Worm (Caenorhabditis elegans): ENCODE data around the gene ehs-1.

ehs-1 gene

DNA sequence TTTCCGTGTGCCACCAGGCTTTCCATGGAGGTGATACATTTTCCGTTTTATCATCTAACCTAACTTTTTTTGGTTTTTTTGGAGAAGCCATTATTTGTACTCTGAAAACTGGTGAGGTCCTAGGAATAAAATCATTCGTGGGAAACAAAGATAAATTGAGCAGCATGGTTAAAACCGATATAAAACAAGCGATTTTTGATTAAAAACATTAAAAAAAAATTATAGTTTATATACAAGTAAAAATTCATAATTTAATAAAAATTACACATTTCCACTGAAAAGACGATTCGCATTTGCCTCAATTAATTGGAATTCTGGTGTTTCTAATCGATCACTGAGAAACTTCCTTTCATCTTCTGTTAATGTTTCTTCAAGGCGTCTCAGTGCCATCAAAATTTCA, 17.9 kb downstream of the ehs-1 start, which contains the start of gene ZK1248.15:
Gene ZK1248.15, minus strand, starts transcription at position 101 of the 400 bp plus-strand sequence.
- TF ChIP-seq ets-7 (tag; optimal IDR thresholded peaks at IDR 0.05) (no peak), ama-1 (optimal IDR thresholded peaks at IDR 0.05) (no peak), ceh-13 (GFP tag; optimal IDR thresholded peaks at IDR 0.05) (no peak), scrt-1 (GFP tag; IDR thresholded peaks at IDR 0.05) (no peak), F13C5.2 (tag; optimal IDR thresholded peaks at IDR 0.05) (no peak), tbx-37 (GFP tag; conservative IDR thresholded peaks at IDR 0.05) (no peak), hmg-4 (GFP tag; optimal IDR thresholded peaks at IDR 0.05) (no peak), aly-1 (tag; optimal IDR thresholded peaks at IDR 0.05) (no peak), tbx-11 (GFP tag; IDR thresholded peaks at IDR 0.05) (no peak)

DNA sequence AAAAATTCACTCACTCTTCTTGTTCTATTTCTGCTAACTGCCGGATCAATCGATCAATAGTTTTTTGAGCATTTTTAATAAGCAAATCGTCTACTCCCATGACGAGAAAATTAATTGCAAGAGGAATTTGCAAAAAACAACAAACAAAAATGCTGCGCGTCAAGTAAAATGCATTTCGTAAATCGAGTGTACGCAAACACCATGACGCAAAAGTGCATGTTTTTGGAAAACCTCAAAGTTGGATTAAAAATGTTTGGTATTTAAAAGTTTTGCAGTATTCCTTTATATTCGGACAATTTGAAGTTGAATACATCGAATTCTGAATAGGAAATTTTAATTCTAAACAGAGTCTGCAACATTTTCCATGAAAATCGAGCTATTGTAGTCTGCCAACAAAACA, 18.7 kb downstream of the ehs-1 start, which contains the start of gene ZK1248.19:
Gene ZK1248.19, minus strand, starts transcription at position 188 of the 400 bp plus-strand sequence.
- no peak for TF ChIP-seq F13C5.2 (tag; optimal IDR thresholded peaks at IDR 0.05)

DNA sequence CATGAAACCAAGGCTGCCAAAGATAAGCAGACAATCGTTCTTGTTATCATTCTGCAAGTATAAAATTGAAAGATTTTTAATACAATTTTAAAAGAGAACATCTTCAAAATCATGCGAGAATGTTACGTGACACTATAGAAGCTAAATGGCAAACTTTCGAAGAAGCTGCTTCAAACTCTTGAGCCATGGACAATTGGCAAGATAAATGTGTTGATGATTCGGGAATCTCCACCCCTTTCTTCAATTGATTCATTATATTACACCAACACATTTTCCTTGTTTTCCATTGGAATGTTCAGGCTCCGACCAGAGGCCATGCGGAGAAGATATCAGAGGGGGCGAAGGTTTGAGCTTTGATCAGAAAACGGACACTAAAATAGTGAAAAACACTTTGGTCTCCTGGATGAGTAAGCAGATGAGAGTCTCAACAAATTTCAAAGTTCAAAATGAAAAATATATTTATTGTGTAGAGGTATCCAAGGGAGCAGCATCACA, 20.6 kb downstream of the ehs-1 start, which contains the start of gene lec-5:
Gene lec-5, minus strand, starts transcription at position 51 of the 495 bp plus-strand sequence.
- TF ChIP-seq B0310.2 (tag; optimal IDR thresholded peaks at IDR 0.05): no peak

DNA sequence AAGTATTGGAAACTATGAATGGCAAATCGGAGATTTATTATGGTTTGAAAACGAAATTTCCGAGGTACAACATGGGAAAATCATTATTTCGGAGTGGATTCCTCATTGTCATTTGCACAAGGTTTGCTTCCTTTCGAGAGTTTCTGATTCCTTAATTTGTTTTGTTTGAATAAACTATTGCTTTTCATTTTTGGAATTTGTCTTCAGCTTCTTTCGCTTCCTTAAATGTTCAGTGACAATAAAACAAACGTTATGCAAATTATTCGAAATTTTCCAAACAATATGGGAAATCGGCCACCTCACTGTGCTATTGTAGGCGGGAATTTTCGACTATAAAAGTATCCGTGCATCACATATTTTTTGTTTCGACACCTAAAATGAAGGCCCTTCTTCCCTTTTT, 21.4 kb downstream of the ehs-1 start, which contains the start of gene nep-25:
Gene nep-25, plus strand, starts transcription at position 375 of the 400 bp plus-strand sequence.
- TF ChIP-seq aly-1 (tag; optimal IDR thresholded peaks at IDR 0.05) (no peak), ceh-36 (tag; optimal IDR thresholded peaks at IDR 0.05) (no peak)

DNA sequence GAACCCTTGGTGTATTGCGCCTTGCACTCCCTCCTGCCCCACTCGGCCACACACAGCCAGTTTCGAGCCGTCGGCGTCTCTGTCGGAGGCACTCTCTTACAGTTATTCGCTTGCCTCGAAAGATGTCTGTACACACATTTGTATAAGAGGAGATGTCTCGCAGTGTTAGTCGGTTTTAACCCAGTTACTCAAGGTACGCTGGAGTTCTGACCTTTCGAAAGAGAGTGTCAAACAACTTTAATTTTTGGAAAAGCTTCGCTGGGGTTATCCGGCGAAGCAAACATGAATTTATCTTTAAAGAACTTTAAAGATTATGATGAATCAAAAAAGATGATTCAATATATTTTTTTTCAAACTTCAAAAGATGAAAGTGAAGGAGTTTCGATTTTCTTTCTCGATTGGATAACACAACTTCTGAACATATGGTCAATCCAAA, 24.2 kb downstream of the ehs-1 start:
- TF ChIP-seq tbx-11 (GFP tag; IDR thresholded peaks at IDR 0.05): peak; percentile 79
- peak; percentile 27 for TF ChIP-seq ceh-13 (GFP tag; optimal IDR thresholded peaks at IDR 0.05)
- peak; percentile 96 for TF ChIP-seq ceh-36 (tag; optimal IDR thresholded peaks at IDR 0.05)
- peak; percentile 98 for TF ChIP-seq F13C5.2 (tag; optimal IDR thresholded peaks at IDR 0.05)
- peak; percentile 40 for TF ChIP-seq aly-1 (tag; optimal IDR thresholded peaks at IDR 0.05)
- peak; percentile 100 for TF ChIP-seq ama-1 (optimal IDR thresholded peaks at IDR 0.05)
- peak; percentile 88 for TF ChIP-seq B0310.2 (tag; optimal IDR thresholded peaks at IDR 0.05)
- peak; percentile 92 for TF ChIP-seq tra-4 (tag; optimal IDR thresholded peaks at IDR 0.05)
- TF ChIP-seq flt-1 (GFP tag; IDR thresholded peaks at IDR 0.05): peak; percentile 72
- TF ChIP-seq ets-7 (tag; optimal IDR thresholded peaks at IDR 0.05): peak; percentile 80
- peak; percentile 67 for TF ChIP-seq scrt-1 (GFP tag; IDR thresholded peaks at IDR 0.05)
- TF ChIP-seq hmg-4 (GFP tag; optimal IDR thresholded peaks at IDR 0.05): peak; percentile 96
- peak; percentile 84 for TF ChIP-seq hmbx-1 (tag; optimal IDR thresholded peaks at IDR 0.05)
- peak; percentile 89 for TF ChIP-seq sea-1 (GFP tag; conservative IDR thresholded peaks at IDR 0.05)
- peak; percentile 53 for TF ChIP-seq hnd-1 (tag; optimal IDR thresholded peaks at IDR 0.05)
- peak; percentile 86 for TF ChIP-seq pes-1 (GFP tag; IDR thresholded peaks at IDR 0.05)
- TF ChIP-seq tbx-37 (GFP tag; conservative IDR thresholded peaks at IDR 0.05): peak; percentile 39

DNA sequence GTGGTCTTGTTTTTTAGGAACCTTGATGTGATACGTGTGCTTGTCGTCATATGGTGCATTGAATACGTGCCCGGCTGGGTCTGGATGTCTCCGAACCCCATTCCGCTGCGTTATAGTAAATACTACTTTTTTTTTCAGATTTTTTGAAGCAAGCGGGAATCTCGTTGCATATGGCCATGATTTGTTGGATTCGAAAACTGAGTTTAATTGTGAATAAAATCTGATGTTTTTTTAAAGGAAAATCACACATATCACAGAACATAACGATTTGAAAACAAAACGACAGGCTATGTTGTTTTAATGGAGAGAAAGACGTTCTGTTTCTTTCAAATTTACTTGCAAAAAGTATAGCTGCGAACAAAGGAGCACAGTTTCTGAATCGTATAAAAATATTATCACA, 24.9 kb downstream of the ehs-1 start, which contains the start of the genes ZK1248.17 and H41C03.3:
Gene ZK1248.17, minus strand, starts transcription at position 101 of the 400 bp plus-strand sequence.
Gene H41C03.3, plus strand, starts transcription at position 337 of the 400 bp plus-strand sequence.
- TF ChIP-seq ceh-36 (tag; optimal IDR thresholded peaks at IDR 0.05) (no peak), flt-1 (GFP tag; IDR thresholded peaks at IDR 0.05) (no peak)

DNA sequence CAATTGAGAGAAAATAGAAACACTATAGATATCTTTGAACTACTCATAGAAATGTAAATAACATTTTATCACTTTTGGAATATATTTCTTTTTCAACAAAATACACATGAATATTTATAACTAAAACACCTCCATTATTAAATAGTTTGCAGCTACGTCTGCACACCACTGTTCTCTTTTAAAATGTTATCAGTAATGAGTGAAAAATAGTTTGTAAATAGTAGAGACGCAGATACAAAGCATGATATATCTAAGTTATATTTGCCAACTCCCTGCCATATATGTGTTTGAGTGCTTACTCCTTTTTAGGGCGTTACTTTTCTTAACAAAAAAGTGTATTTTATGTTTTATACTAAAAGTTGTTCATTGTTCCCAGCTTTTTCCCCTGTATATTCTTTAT, 25.7 kb downstream of the ehs-1 start:
- no peak for TF ChIP-seq ceh-13 (GFP tag; optimal IDR thresholded peaks at IDR 0.05)
- no peak for TF ChIP-seq B0310.2 (tag; optimal IDR thresholded peaks at IDR 0.05)
- no peak for TF ChIP-seq tbx-37 (GFP tag; conservative IDR thresholded peaks at IDR 0.05)
- TF ChIP-seq ets-7 (tag; optimal IDR thresholded peaks at IDR 0.05): no peak
- no peak for TF ChIP-seq ceh-36 (tag; optimal IDR thresholded peaks at IDR 0.05)
- TF ChIP-seq hmbx-1 (tag; optimal IDR thresholded peaks at IDR 0.05): no peak
- no peak for TF ChIP-seq scrt-1 (GFP tag; IDR thresholded peaks at IDR 0.05)
- TF ChIP-seq hmg-4 (GFP tag; optimal IDR thresholded peaks at IDR 0.05): no peak
- TF ChIP-seq tra-4 (tag; optimal IDR thresholded peaks at IDR 0.05): no peak
- no peak for TF ChIP-seq sea-1 (GFP tag; conservative IDR thresholded peaks at IDR 0.05)
- no peak for TF ChIP-seq pes-1 (GFP tag; IDR thresholded peaks at IDR 0.05)
- no peak for TF ChIP-seq aly-1 (tag; optimal IDR thresholded peaks at IDR 0.05)
- no peak for TF ChIP-seq tbx-11 (GFP tag; IDR thresholded peaks at IDR 0.05)

DNA sequence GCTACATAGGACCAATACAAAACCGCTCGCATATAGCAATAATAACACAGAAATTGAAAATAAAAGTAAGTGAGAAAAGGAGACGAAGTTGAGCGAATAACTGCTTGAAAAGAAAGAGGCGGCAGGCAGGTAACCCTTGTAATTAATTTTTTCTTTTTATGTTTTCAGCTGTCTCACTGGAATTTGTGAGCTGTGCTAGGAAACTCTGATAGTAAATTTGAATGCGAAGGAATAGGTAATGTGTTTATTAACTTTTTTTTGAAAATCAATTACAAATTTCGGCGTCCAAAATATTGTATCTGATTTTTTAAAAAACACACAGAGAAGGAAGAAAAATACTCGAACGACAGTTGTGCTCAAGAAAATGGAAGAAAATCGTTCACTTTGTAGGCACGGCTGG, 31.5 kb downstream of the ehs-1 start, which contains the start of gene H41C03.2:
Gene H41C03.2, minus strand, starts transcription at position 101 of the 400 bp plus-strand sequence.
- TF ChIP-seq tbx-37 (GFP tag; conservative IDR thresholded peaks at IDR 0.05) (no peak), ceh-36 (tag; optimal IDR thresholded peaks at IDR 0.05) (no peak), ama-1 (optimal IDR thresholded peaks at IDR 0.05) (no peak), B0310.2 (tag; optimal IDR thresholded peaks at IDR 0.05) (no peak), hnd-1 (tag; optimal IDR thresholded peaks at IDR 0.05) (no peak)

DNA sequence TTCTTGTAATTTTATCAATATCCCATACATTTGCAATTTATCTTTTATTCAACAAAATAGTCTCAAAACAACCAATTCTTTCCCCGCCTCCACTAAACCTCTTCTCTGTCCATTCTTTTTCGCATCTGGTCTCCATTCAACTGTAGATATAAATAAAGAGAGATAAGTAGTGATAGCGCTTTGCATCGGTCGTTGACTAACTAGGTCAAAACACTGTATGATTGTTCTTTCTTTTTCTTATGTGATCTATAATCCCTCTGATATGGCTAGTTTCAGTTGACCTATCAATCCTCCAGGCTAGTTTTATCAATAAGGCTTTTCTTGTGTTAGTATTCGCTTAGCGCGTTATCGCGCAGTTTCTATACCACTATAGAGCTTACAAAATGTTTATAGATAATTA, 32.7 kb downstream of the ehs-1 start:
- TF ChIP-seq flt-1 (GFP tag; IDR thresholded peaks at IDR 0.05) (no peak), ceh-13 (GFP tag; optimal IDR thresholded peaks at IDR 0.05) (no peak), ceh-36 (tag; optimal IDR thresholded peaks at IDR 0.05) (no peak), scrt-1 (GFP tag; IDR thresholded peaks at IDR 0.05) (no peak), hnd-1 (tag; optimal IDR thresholded peaks at IDR 0.05) (no peak), pes-1 (GFP tag; IDR thresholded peaks at IDR 0.05) (no peak), B0310.2 (tag; optimal IDR thresholded peaks at IDR 0.05) (no peak), aly-1 (tag; optimal IDR thresholded peaks at IDR 0.05) (no peak), tra-4 (tag; optimal IDR thresholded peaks at IDR 0.05) (no peak), sea-1 (GFP tag; conservative IDR thresholded peaks at IDR 0.05) (no peak), hmg-4 (GFP tag; optimal IDR thresholded peaks at IDR 0.05) (no peak), ama-1 (optimal IDR thresholded peaks at IDR 0.05) (no peak), tbx-11 (GFP tag; IDR thresholded peaks at IDR 0.05) (no peak), hmbx-1 (tag; optimal IDR thresholded peaks at IDR 0.05) (no peak), ets-7 (tag; optimal IDR thresholded peaks at IDR 0.05) (no peak)

Data from whole organism, early embryonic.